Fruit fly (Drosophila melanogaster) whole organism, adult: ENCODE measurements around the gene mwh.

Experiments used
- CG33017 ChIP-seq: fragments of 200-800 bp; sonication (Bioruptor generic); optimal IDR thresholded peaks from 2 replicates; lab custom pipeline; 2018; ENCODE audit warnings: missing biosample characterization, mild to moderate bottlenecking, missing genetic modification characterization, moderate library complexity
- Mnt ChIP-seq: fragments of 200-800 bp; sonication (Bioruptor generic); optimal IDR thresholded peaks from 2 replicates; lab custom pipeline; 2016; ENCODE audit warnings: missing biosample characterization, mild to moderate bottlenecking, missing genetic modification characterization
- cic ChIP-seq: fragments of 200-800 bp; sonication (Bioruptor generic); optimal IDR thresholded peaks from 2 replicates; lab custom pipeline; 2017; ENCODE audit warnings: missing biosample characterization, mild to moderate bottlenecking, missing genetic modification characterization, moderate library complexity
- pad ChIP-seq: fragments of 200-800 bp; sonication (Bioruptor generic); optimal IDR thresholded peaks from 3 replicates; lab custom pipeline; 2017; ENCODE audit warnings: missing biosample characterization, missing genetic modification characterization, mild to moderate bottlenecking, moderate library complexity, missing genetic modification reagents

dm6 chr3L:1238219-1238618, 37.6 kb downstream of the mwh start, which contains the start of gene CG9192:
- TF ChIP-seq pad (no peak), CG33017 (no peak), Mnt (GFP tag; lab: Kevin White, UChicago) (no peak), cic (no peak)
